Worm (Caenorhabditis elegans): Measurements from ENCODE around the gene srv-13.

Gene srv-13

DNA sequence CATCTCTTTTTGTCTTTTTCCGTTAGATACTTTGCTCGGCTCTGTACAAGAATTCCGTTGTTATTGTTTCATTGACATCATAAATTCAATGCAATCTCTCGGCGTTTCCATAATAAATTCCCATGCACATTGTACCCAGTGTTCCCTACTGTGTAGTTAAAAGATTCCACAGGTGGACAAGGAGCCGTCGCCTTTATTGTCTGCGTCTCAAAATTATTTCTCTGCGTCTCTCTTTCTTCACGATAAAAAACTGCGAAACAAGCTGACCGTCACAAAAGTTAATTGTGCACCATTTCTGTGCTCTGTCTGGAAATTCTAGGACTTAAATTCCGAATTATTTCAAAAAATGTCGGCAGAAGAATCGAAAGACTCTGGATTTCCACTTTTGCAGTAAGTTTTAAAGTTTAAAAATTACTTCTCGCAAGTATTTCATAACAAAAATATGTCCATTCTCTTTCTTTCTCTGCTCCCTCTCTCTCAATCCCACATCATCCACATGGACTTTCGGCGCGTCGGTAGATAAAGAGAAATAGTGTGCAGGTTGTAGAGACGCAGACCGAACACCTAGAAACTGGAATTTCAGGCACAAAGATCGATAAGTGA is 37.1 kb downstream of the srv-13 start:
- TF ChIP-seq rpc-1 (optimal IDR thresholded peaks at IDR 0.05) = no peak
- TF ChIP-seq rpc-1 (tag; optimal IDR thresholded peaks at IDR 0.05) = no peak
- TF ChIP-seq cebp-1 (GFP tag; IDR thresholded peaks at IDR 0.05) = peak; percentile 55; the same call in 1 of the 2 replicates
- peak; percentile 81 for TF ChIP-seq cebp-1 (tag; optimal IDR thresholded peaks at IDR 0.05)
- no peak for TF ChIP-seq efl-1 (GFP tag; optimal IDR thresholded peaks at IDR 0.05)
- TF ChIP-seq F57A8.1 (GFP tag; optimal IDR thresholded peaks at IDR 0.05) = no peak
- no peak for TF ChIP-seq K12H6.12 (tag; optimal IDR thresholded peaks at IDR 0.05)
- TF ChIP-seq atf-7 (tag; optimal IDR thresholded peaks at IDR 0.05) = no peak
- no peak for TF ChIP-seq sptf-2 (GFP tag; optimal IDR thresholded peaks at IDR 0.05)
- no peak for TF ChIP-seq mes-4 (tag; optimal IDR thresholded peaks at IDR 0.05)
- peak; percentile 86 for TF ChIP-seq hmg-1.2 (GFP tag; IDR thresholded peaks at IDR 0.05)
- 0 out of 2 replicates have a peak, but pooled peaks have one; percentile 35 for TF ChIP-seq pbrm-1 (GFP tag; IDR thresholded peaks at IDR 0.05)
- peak; percentile 82 for TF ChIP-seq nhr-80 (tag; optimal IDR thresholded peaks at IDR 0.05)
- TF ChIP-seq snpc-4 (GFP tag; optimal IDR thresholded peaks at IDR 0.05) = no peak
- TF ChIP-seq snpc-4 (tag; optimal IDR thresholded peaks at IDR 0.05) = peak in 2 of 4 experiments; percentile 8 to 32

DNA sequence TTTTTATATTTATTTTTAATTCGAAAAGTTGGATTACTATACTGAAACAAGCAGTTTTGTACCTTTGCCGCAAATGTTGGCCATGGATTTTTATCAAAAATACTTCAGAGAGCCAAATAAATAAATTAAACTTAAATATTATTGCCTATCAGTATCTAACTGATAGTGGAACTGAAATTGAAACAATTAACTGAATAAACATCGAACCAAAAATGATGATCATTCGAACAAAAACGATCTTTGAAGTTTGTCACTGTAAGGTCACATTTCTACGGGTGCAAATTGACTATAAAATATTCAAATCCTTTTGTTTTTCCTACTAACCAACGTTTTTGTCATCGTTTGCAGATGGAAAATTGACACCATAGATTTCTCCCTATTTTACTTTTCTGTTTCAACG is 38.0 kb downstream of the srv-13 start:
- TF ChIP-seq nhr-80 (tag; optimal IDR thresholded peaks at IDR 0.05) = peak; percentile 1
- no peak for TF ChIP-seq nhr-179 (tag; optimal IDR thresholded peaks at IDR 0.05)

DNA sequence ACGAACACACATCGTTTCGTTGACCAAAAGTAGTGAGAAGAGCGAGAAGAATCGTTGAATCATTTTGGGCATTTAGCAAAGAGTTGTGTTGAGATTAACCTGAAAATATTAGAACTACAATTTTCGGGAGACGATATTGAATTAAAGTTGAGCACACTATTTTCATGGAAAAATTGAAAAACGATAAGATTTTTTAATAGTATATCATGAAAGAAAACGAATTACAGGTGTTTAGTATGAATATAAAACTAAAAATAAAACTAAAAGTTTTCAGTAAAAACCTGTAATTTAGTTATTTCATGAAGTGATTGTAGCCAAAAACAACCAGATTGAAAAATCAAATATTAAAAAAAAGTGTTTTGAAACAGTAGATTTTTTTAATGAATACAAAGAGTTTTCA is 52.5 kb downstream of the srv-13 start, which contains the start of gene lgc-10:
Gene lgc-10, minus strand, starts transcription at position 101 of the 400 bp plus-strand sequence.
- TF ChIP-seq ztf-28 (GFP tag; IDR thresholded peaks at IDR 0.05) = no peak
- no peak for TF ChIP-seq B0035.1 (tag; optimal IDR thresholded peaks at IDR 0.05)
- TF ChIP-seq sea-2 (GFP tag; IDR thresholded peaks at IDR 0.05) = no peak
- TF ChIP-seq Y56A3A.18 (GFP tag; IDR thresholded peaks at IDR 0.05) = no peak
- TF ChIP-seq sdz-38 (tag; optimal IDR thresholded peaks at IDR 0.05) = no peak
- no peak for TF ChIP-seq F55B11.4 (tag; optimal IDR thresholded peaks at IDR 0.05; ENCODE audit: borderline replicate concordance, insufficient read depth)
- no peak for TF ChIP-seq rec-8 (tag; optimal IDR thresholded peaks at IDR 0.05)
- no peak for TF ChIP-seq ZK185.1 (tag; optimal IDR thresholded peaks at IDR 0.05; ENCODE audit: poor library complexity, severe bottlenecking)
- TF ChIP-seq lin-26 (GFP tag; IDR thresholded peaks at IDR 0.05) = no peak
- no peak for TF ChIP-seq nhr-179 (tag; optimal IDR thresholded peaks at IDR 0.05)
- TF ChIP-seq ztf-18 (tag; optimal IDR thresholded peaks at IDR 0.05) = no peak
- no peak for TF ChIP-seq F57C9.4 (tag; optimal IDR thresholded peaks at IDR 0.05)
- TF ChIP-seq hlh-26 (GFP tag; conservative IDR thresholded peaks at IDR 0.05) = no peak
- no peak for TF ChIP-seq ceh-58 (GFP tag; IDR thresholded peaks at IDR 0.05)
- no peak for TF ChIP-seq rpc-1 (optimal IDR thresholded peaks at IDR 0.05)
- TF ChIP-seq rpc-1 (tag; optimal IDR thresholded peaks at IDR 0.05) = no peak
- TF ChIP-seq rcor-1 (GFP tag; IDR thresholded peaks at IDR 0.05) = no peak
- no peak for TF ChIP-seq F49E8.2 (tag; optimal IDR thresholded peaks at IDR 0.05; ENCODE audit: insufficient read depth)
- TF ChIP-seq unc-130 (GFP tag; optimal IDR thresholded peaks at IDR 0.05) = no peak
- no peak for TF ChIP-seq ccch-3 (GFP tag; optimal IDR thresholded peaks at IDR 0.05)

Data from whole organism, young adult.